Fruit fly (Drosophila melanogaster) whole organism: ENCODE data around the gene Targ2.

Source experiments
- CG8478 ChIP-seq: fragments of >200 bp; optimal IDR thresholded peaks from 2 replicates; lab custom pipeline; 2018; ENCODE audit warnings: inconsistent platforms
- Dll ChIP-seq: fragments of >200 bp; optimal IDR thresholded peaks from 2 replicates; lab custom pipeline; 2017
- EcR ChIP-seq, 2 experiments: fragments of >200 bp; optimal IDR thresholded peaks; 2 replicates each; lab custom pipeline; 2017; ENCODE audit warnings: missing biosample characterization in 2 of 2, missing genetic modification characterization in 2 of 2, missing genetic modification reagents in 2 of 2
- pan ChIP-seq: fragments of >200 bp; optimal IDR thresholded peaks from 2 replicates; lab custom pipeline; 2017
- psq ChIP-seq: fragments of >200 bp; optimal IDR thresholded peaks from 2 replicates; lab custom pipeline; 2017
- usp ChIP-seq: fragments of >200 bp; optimal IDR thresholded peaks from 2 replicates; lab custom pipeline; 2017; ENCODE audit warnings: missing biosample characterization, missing genetic modification characterization, mixed read lengths

DNA sequence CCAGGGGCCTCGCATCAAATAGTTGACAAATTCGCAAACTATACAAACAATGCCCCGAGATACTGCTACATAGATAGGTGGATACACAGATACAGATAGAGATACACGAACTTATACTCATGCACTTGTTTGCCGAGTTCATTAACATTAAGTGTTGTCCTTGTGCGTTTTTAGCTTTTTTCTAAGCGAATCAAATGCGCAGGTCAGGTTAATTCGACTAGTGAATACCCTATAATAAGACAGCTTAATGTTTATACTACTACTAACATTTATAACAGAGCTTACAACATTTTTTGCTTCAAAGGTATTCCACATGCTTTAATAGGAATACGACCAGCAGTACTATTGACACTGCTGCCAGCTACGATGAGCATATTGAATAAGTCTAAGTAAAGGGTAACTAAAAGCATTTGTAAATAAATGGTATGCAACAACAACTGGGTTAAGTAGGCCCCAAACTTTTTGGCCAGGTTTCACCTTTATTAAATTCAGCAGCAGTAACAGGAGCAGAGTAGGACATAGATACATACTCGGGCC is 38.5 kb upstream of the Targ2 start:
- TF ChIP-seq EcR (GFP tag; optimal IDR thresholded peaks at IDR 0.05; lab: Kevin White, UChicago), result no peak
- TF ChIP-seq CG8478 (lab: Kevin White, UChicago), result no peak
- no peak for TF ChIP-seq usp (GFP tag; lab: Kevin White, UChicago)
- no peak for TF ChIP-seq pan (lab: Kevin White, UChicago)
- TF ChIP-seq Dll, result no peak
- TF ChIP-seq psq (lab: Kevin White, UChicago), result no peak
